Worm (Caenorhabditis elegans): Measurements from ENCODE around the gene mrpl-28.

DNA sequence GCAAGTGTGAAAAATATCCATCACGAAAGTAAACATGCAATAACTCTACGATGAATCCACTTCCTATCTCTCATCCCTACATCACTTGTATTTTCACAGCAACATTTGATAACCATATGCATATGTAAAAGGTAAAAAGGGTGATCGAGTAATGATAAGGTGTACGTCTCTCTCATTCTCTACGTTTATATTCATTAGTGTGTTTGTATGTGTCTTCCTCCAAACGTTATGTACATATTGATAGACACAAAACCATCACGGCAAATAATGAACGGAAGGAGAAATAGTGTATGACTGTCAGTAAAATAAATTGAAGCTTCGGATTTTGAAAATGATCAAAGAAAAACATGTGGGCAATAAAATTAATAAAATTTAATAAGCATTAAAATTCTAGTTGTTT lies 33.3 kb downstream of the mrpl-28 start:
- TF ChIP-seq Y55F3AM.14 (GFP tag; optimal IDR thresholded peaks at IDR 0.05) (no peak), sem-4 (tag; optimal IDR thresholded peaks at IDR 0.05) (no peak), elt-1 (tag; optimal IDR thresholded peaks at IDR 0.05) (no peak), unc-39 (tag; optimal IDR thresholded peaks at IDR 0.05) (no peak), lin-39 (tag; optimal IDR thresholded peaks at IDR 0.05) (no peak), R02D3.7 (tag; optimal IDR thresholded peaks at IDR 0.05) (no peak), mab-5 (tag; optimal IDR thresholded peaks at IDR 0.05) (no peak), lsy-2 (tag; optimal IDR thresholded peaks at IDR 0.05) (no peak), unc-55 (GFP tag; optimal IDR thresholded peaks at IDR 0.05) (no peak), ceh-82 (tag; optimal IDR thresholded peaks at IDR 0.05) (no peak), unc-62 (GFP tag; optimal IDR thresholded peaks at IDR 0.05) (no peak), zag-1 (tag; optimal IDR thresholded peaks at IDR 0.05) (no peak), mdl-1 (tag; optimal IDR thresholded peaks at IDR 0.05) (no peak), alr-1 (tag; optimal IDR thresholded peaks at IDR 0.05) (no peak)

All from whole organism, L2 larva.